Fruit fly (Drosophila melanogaster) whole organism, adult: ENCODE results near the gene CG42238.

Source experiments
- CG11617 ChIP-seq: fragments of 200-800 bp; sonication (Bioruptor generic); optimal IDR thresholded peaks from 2 replicates; lab custom pipeline; 2017; ENCODE audit warnings: mild to moderate bottlenecking, missing biosample characterization, missing genetic modification reagents, missing genetic modification characterization
- CG12768 ChIP-seq: fragments of 200-800 bp; sonication (Bioruptor generic); optimal IDR thresholded peaks from 2 replicates; lab custom pipeline; 2017; ENCODE audit warnings: missing biosample characterization, missing genetic modification characterization, mild to moderate bottlenecking, moderate library complexity, missing genetic modification reagents
- CG14711 ChIP-seq: fragments of 200-800 bp; sonication (Bioruptor generic); optimal IDR thresholded peaks from 2 replicates; lab custom pipeline; 2018; ENCODE audit warnings: missing biosample characterization, mild to moderate bottlenecking, missing genetic modification characterization, moderate library complexity
- CG1620 ChIP-seq: fragments of 200-800 bp; sonication (Bioruptor generic); optimal IDR thresholded peaks from 2 replicates; lab custom pipeline; 2016; ENCODE audit warnings: missing biosample characterization, missing genetic modification characterization
- CG33017 ChIP-seq: fragments of 200-800 bp; sonication (Bioruptor generic); optimal IDR thresholded peaks from 2 replicates; lab custom pipeline; 2018; ENCODE audit warnings: missing biosample characterization, mild to moderate bottlenecking, missing genetic modification characterization, moderate library complexity
- CG5204 ChIP-seq: fragments of 200-800 bp; sonication (Bioruptor generic); optimal IDR thresholded peaks from 2 replicates; lab custom pipeline; 2016; ENCODE audit warnings: missing biosample characterization, missing genetic modification characterization
- CG7045 ChIP-seq: fragments of 200-800 bp; sonication (Bioruptor generic); optimal IDR thresholded peaks from 2 replicates; lab custom pipeline; 2017; ENCODE audit warnings: missing biosample characterization, mild to moderate bottlenecking, missing genetic modification characterization
- CG7101 ChIP-seq: fragments of 200-800 bp; sonication (Bioruptor generic); optimal IDR thresholded peaks from 2 replicates; lab custom pipeline; 2018; ENCODE audit warnings: missing biosample characterization, mild to moderate bottlenecking, missing genetic modification characterization, moderate library complexity
- Clk ChIP-seq: fragments of 200-800 bp; sonication (Bioruptor generic); optimal IDR thresholded peaks from 2 replicates; lab custom pipeline; 2017; ENCODE audit warnings: missing biosample characterization, missing genetic modification characterization
- Crg-1 ChIP-seq: fragments of 200-800 bp; sonication (Bioruptor generic); optimal IDR thresholded peaks from 2 replicates; lab custom pipeline; 2016; ENCODE audit warnings: missing biosample characterization, missing genetic modification characterization
- Hr96 ChIP-seq: fragments of 200-800 bp; sonication (Bioruptor generic); optimal IDR thresholded peaks from 2 replicates; lab custom pipeline; 2016; ENCODE audit warnings: missing biosample characterization, missing genetic modification characterization
- Mnt ChIP-seq: fragments of 200-800 bp; sonication (Bioruptor generic); optimal IDR thresholded peaks from 2 replicates; lab custom pipeline; 2016; ENCODE audit warnings: missing biosample characterization, mild to moderate bottlenecking, missing genetic modification characterization
- bab1 ChIP-seq: fragments of 200-800 bp; sonication (Bioruptor generic); optimal IDR thresholded peaks from 3 replicates; lab custom pipeline; 2019; ENCODE audit warnings: missing biosample characterization, mild to moderate bottlenecking, missing genetic modification characterization, moderate library complexity
- cic ChIP-seq: fragments of 200-800 bp; sonication (Bioruptor generic); optimal IDR thresholded peaks from 2 replicates; lab custom pipeline; 2017; ENCODE audit warnings: missing biosample characterization, mild to moderate bottlenecking, missing genetic modification characterization, moderate library complexity
- cnc ChIP-seq, 2 experiments: fragments of >200 bp; optimal IDR thresholded peaks; 2 replicates each; lab custom pipeline; 2017
- kay ChIP-seq: fragments of 200-800 bp; sonication (Bioruptor generic); peaks from one replicate; lab custom pipeline; 2016; ENCODE audit warnings: missing biosample characterization, missing genetic modification characterization, borderline replicate concordance
- ovo ChIP-seq: fragments of 200-800 bp; sonication (Bioruptor generic); optimal IDR thresholded peaks from 2 replicates; lab custom pipeline; 2016; ENCODE audit warnings: missing biosample characterization, missing genetic modification characterization
- pad ChIP-seq: fragments of 200-800 bp; sonication (Bioruptor generic); optimal IDR thresholded peaks from 3 replicates; lab custom pipeline; 2017; ENCODE audit warnings: missing biosample characterization, missing genetic modification characterization, mild to moderate bottlenecking, moderate library complexity, missing genetic modification reagents
- tj ChIP-seq: fragments of 200-800 bp; sonication (Bioruptor generic); optimal IDR thresholded peaks from 3 replicates; lab custom pipeline; 2017; ENCODE audit warnings: missing biosample characterization, mild to moderate bottlenecking, missing genetic modification characterization, moderate library complexity
- toe ChIP-seq: fragments of 200-800 bp; sonication (Bioruptor generic); optimal IDR thresholded peaks from 2 replicates; lab custom pipeline; 2016; ENCODE audit warnings: missing biosample characterization, missing genetic modification characterization

Gene CG42238

DNA sequence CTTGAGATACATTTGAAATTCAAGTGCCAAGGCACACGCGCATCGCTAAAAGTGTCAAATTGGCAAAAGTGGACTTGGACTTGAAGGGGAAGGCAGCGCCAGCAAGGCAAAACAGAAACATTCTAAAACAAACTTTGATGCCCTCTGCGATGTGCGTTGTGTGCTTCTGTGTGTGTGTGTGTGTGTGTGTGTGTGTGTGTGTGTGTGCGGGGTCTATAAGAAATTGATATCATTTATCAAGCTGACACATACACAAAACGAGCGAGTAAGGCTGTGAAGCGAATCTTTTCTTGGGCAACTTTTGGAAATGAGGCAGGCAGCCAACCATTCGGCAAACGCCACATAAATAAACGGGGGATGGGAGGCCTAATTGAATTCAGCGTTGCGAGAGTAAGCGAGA, 81.2 kb downstream of the CG42238 start:
- TF ChIP-seq tj (GFP tag; lab: Kevin White, UChicago) (peak; percentile 50), Crg-1 (GFP tag; lab: Kevin White, UChicago) (no peak)

- TF ChIP-seq Mnt (no peak), CG5204 (GFP tag; lab: Kevin White, UChicago) (no peak), CG7101 (tag; lab: Kevin White, UChicago) (no peak), Hr96 (GFP tag; lab: Kevin White, UChicago) (no peak), toe (GFP tag; lab: Kevin White, UChicago) (no peak), Clk (GFP tag; lab: Kevin White, UChicago) (no peak), bab1 (no peak), cic (GFP tag; lab: Kevin White, UChicago) (no peak), ovo (GFP tag; lab: Kevin White, UChicago) (no peak), pad (GFP tag; lab: Kevin White, UChicago) (no peak), cnc (optimal IDR thresholded peaks at IDR 0.05; lab: Kevin White, UChicago) (no peak), CG33017 (tag; lab: Kevin White, UChicago) (no peak), CG1620 (GFP tag; lab: Kevin White, UChicago) (no peak), CG12768 (GFP tag; lab: Kevin White, UChicago) (no peak), CG11617 (GFP tag; lab: Kevin White, UChicago) (no peak), tj (GFP tag; lab: Kevin White, UChicago) (no peak), Crg-1 (GFP tag; lab: Kevin White, UChicago) (no peak), CG14711 (no peak)
Measured at dm6 chr2L:20969674-20970297, 82.2 kb downstream of the CG42238 start.

- no peak for TF ChIP-seq cnc (optimal IDR thresholded peaks at IDR 0.05; lab: Kevin White, UChicago)
- TF ChIP-seq CG14711: no peak
- no peak for TF ChIP-seq Hr96 (GFP tag; lab: Kevin White, UChicago)
- TF ChIP-seq Clk (GFP tag; lab: Kevin White, UChicago): no peak
- TF ChIP-seq Crg-1 (GFP tag; lab: Kevin White, UChicago): no peak
- TF ChIP-seq pad (GFP tag; lab: Kevin White, UChicago): no peak
- TF ChIP-seq cic (GFP tag; lab: Kevin White, UChicago): no peak
Measured at dm6 chr2L:20968727-20969126, 83.2 kb downstream of the CG42238 start.

dm6 chr2L:20965001-20965400, 87.0 kb downstream of the CG42238 start:
- TF ChIP-seq Hr96 (GFP tag; lab: Kevin White, UChicago) (no peak), Clk (GFP tag; lab: Kevin White, UChicago) (no peak), CG33017 (tag; lab: Kevin White, UChicago) (no peak), CG11617 (GFP tag; lab: Kevin White, UChicago) (no peak), CG14711 (no peak), ovo (GFP tag; lab: Kevin White, UChicago) (no peak), Mnt (no peak), cic (GFP tag; lab: Kevin White, UChicago) (no peak), CG1620 (GFP tag; lab: Kevin White, UChicago) (no peak), Crg-1 (GFP tag; lab: Kevin White, UChicago) (no peak), pad (GFP tag; lab: Kevin White, UChicago) (no peak), kay (GFP tag; lab: Kevin White, UChicago) (no peak), CG12768 (GFP tag; lab: Kevin White, UChicago) (no peak), bab1 (no peak), CG5204 (GFP tag; lab: Kevin White, UChicago) (no peak)

- no peak for TF ChIP-seq CG33017 (tag; lab: Kevin White, UChicago)
- TF ChIP-seq toe (GFP tag; lab: Kevin White, UChicago): no peak
- no peak for TF ChIP-seq CG7045 (GFP tag; lab: Kevin White, UChicago)
- TF ChIP-seq kay (GFP tag; lab: Kevin White, UChicago): no peak
- no peak for TF ChIP-seq CG12768 (GFP tag; lab: Kevin White, UChicago)
- no peak for TF ChIP-seq pad (GFP tag; lab: Kevin White, UChicago)
- no peak for TF ChIP-seq cnc (optimal IDR thresholded peaks at IDR 0.05; lab: Kevin White, UChicago)
- no peak for TF ChIP-seq Mnt
- no peak for TF ChIP-seq CG14711
- no peak for TF ChIP-seq Clk (GFP tag; lab: Kevin White, UChicago)
- TF ChIP-seq Crg-1 (GFP tag; lab: Kevin White, UChicago): no peak
- TF ChIP-seq tj (GFP tag; lab: Kevin White, UChicago): no peak
- no peak for TF ChIP-seq CG5204 (GFP tag; lab: Kevin White, UChicago)
- TF ChIP-seq ovo (GFP tag; lab: Kevin White, UChicago): no peak
- TF ChIP-seq bab1: no peak
- TF ChIP-seq CG1620 (GFP tag; lab: Kevin White, UChicago): no peak
- TF ChIP-seq cic (GFP tag; lab: Kevin White, UChicago): no peak
Measured at dm6 chr2L:20960019-20960525, 91.9 kb downstream of the CG42238 start.

- TF ChIP-seq CG12768 (GFP tag; lab: Kevin White, UChicago) (no peak), tj (GFP tag; lab: Kevin White, UChicago) (no peak), Crg-1 (GFP tag; lab: Kevin White, UChicago) (no peak), Hr96 (GFP tag; lab: Kevin White, UChicago) (no peak), CG11617 (GFP tag; lab: Kevin White, UChicago) (no peak), CG7101 (tag; lab: Kevin White, UChicago) (no peak), kay (GFP tag; lab: Kevin White, UChicago) (no peak), CG14711 (no peak), Clk (GFP tag; lab: Kevin White, UChicago) (no peak)
Measured at dm6 chr2L:20957968-20958367, 94.0 kb downstream of the CG42238 start.
